Fruit fly (Drosophila melanogaster) whole organism, prepupa: ENCODE data around the gene CG3213.

Experiments used
- Blimp-1 ChIP-seq: fragments of 200-800 bp; sonication (Bioruptor generic); optimal IDR thresholded peaks from 3 replicates; lab custom pipeline; 2017; ENCODE audit warnings: missing biosample characterization, missing genetic modification characterization, mild to moderate bottlenecking, moderate library complexity, missing genetic modification reagents
- CG15336 ChIP-seq: fragments of 200-800 bp; sonication (Bioruptor generic); IDR thresholded peaks from 2 replicates; pipeline ENCODE4 v1.3.6; 2022; ENCODE audit warnings: missing biosample characterization, missing genetic modification characterization
- CG34406 ChIP-seq: fragments of 200-800 bp; sonication (Bioruptor generic); optimal IDR thresholded peaks from 3 replicates; lab custom pipeline; 2016; ENCODE audit warnings: missing biosample characterization, missing genetic modification characterization
- CG3919 ChIP-seq: fragments of 200-800 bp; sonication (Bioruptor generic); optimal IDR thresholded peaks from 3 replicates; lab custom pipeline; 2016; ENCODE audit warnings: missing biosample characterization, missing genetic modification characterization
- CG4318 ChIP-seq: fragments of 200-800 bp; sonication (Bioruptor generic); optimal IDR thresholded peaks from 3 replicates; lab custom pipeline; 2017; ENCODE audit warnings: missing biosample characterization, mild to moderate bottlenecking, missing genetic modification characterization
- CG6163 ChIP-seq: fragments of 200-800 bp; sonication (Bioruptor generic); IDR thresholded peaks from 3 replicates; pipeline ENCODE4 v1.3.6; 2022; ENCODE audit warnings: missing biosample characterization, missing genetic modification characterization
- CG6792 ChIP-seq: fragments of 200-800 bp; sonication (Bioruptor generic); optimal IDR thresholded peaks from 3 replicates; lab custom pipeline; 2016; ENCODE audit warnings: missing biosample characterization, missing genetic modification characterization
- CG6854 ChIP-seq: fragments of 200-800 bp; sonication (Bioruptor generic); optimal IDR thresholded peaks from 2 replicates; lab custom pipeline; 2017; ENCODE audit warnings: missing biosample characterization, mild to moderate bottlenecking, missing genetic modification characterization
- CG7368 ChIP-seq: fragments of 200-800 bp; sonication (Bioruptor generic); optimal IDR thresholded peaks from 3 replicates; lab custom pipeline; 2016; ENCODE audit warnings: missing biosample characterization, missing genetic modification characterization
- Eip78C ChIP-seq: fragments of 200-800 bp; sonication (Bioruptor generic); peaks from one replicate; lab custom pipeline; 2016; ENCODE audit warnings: missing biosample characterization, missing genetic modification characterization
- Ets21C ChIP-seq: fragments of 200-800 bp; sonication (Bioruptor generic); optimal IDR thresholded peaks from 3 replicates; lab custom pipeline; 2016; ENCODE audit warnings: missing biosample characterization, missing genetic modification characterization
- Ets96B ChIP-seq: fragments of 200-800 bp; optimal IDR thresholded peaks from 2 replicates; lab custom pipeline; 2019; ENCODE audit warnings: missing biosample characterization, mild to moderate bottlenecking, missing genetic modification characterization, moderate library complexity
- Gug ChIP-seq: fragments of 200-800 bp; sonication (Bioruptor generic); IDR thresholded peaks from 2 replicates; pipeline ENCODE4 v1.3.6; 2022; ENCODE audit warnings: missing biosample characterization, missing genetic modification characterization
- Hr39 ChIP-seq: fragments of 200-800 bp; sonication (Bioruptor generic); optimal IDR thresholded peaks from 2 replicates; lab custom pipeline; 2016; ENCODE audit warnings: missing biosample characterization, missing genetic modification characterization
- Hr4 ChIP-seq: fragments of 200-800 bp; sonication (Bioruptor generic); optimal IDR thresholded peaks from 3 replicates; lab custom pipeline; 2016; ENCODE audit warnings: missing biosample characterization, missing genetic modification characterization
- Met ChIP-seq: fragments of 200-800 bp; sonication (Bioruptor generic); optimal IDR thresholded peaks from 3 replicates; lab custom pipeline; 2016; ENCODE audit warnings: missing biosample characterization, missing genetic modification characterization
- OdsH ChIP-seq: fragments of 200-800 bp; sonication (Bioruptor generic); optimal IDR thresholded peaks from 3 replicates; lab custom pipeline; 2016; ENCODE audit warnings: missing biosample characterization, missing genetic modification characterization
- Smox ChIP-seq: fragments of 200-800 bp; sonication (Bioruptor generic); optimal IDR thresholded peaks from 3 replicates; lab custom pipeline; 2016; ENCODE audit warnings: missing biosample characterization, missing genetic modification characterization
- Sox102F ChIP-seq: fragments of 200-800 bp; sonication (Bioruptor generic); optimal IDR thresholded peaks from 2 replicates; lab custom pipeline; 2016; ENCODE audit warnings: missing biosample characterization, mild to moderate bottlenecking, missing genetic modification characterization
- Sox15 ChIP-seq: fragments of 200-800 bp; sonication (Bioruptor generic); optimal IDR thresholded peaks from 3 replicates; lab custom pipeline; 2016; ENCODE audit warnings: missing biosample characterization, missing genetic modification characterization
- dsx ChIP-seq: fragments of 200-800 bp; optimal IDR thresholded peaks from 3 replicates; lab custom pipeline; 2019; ENCODE audit warnings: missing biosample characterization, mild to moderate bottlenecking, missing genetic modification characterization, moderate library complexity; ENCODE audit not compliant: poor library complexity, severe bottlenecking
- eg ChIP-seq: fragments of 200-800 bp; sonication (Bioruptor generic); IDR thresholded peaks from 3 replicates; pipeline ENCODE4 v1.3.6; 2022; ENCODE audit warnings: missing biosample characterization, missing genetic modification characterization
- esn ChIP-seq: fragments of 200-800 bp; sonication (Bioruptor generic); optimal IDR thresholded peaks from 2 replicates; lab custom pipeline; 2016; ENCODE audit warnings: missing biosample characterization, mild to moderate bottlenecking, missing genetic modification characterization, moderate library complexity
- fkh ChIP-seq: fragments of 200-800 bp; sonication (Bioruptor generic); optimal IDR thresholded peaks from 3 replicates; lab custom pipeline; 2017; ENCODE audit warnings: missing biosample characterization, mild to moderate bottlenecking, missing genetic modification characterization, moderate library complexity
- lz ChIP-seq: fragments of 200-800 bp; sonication (Bioruptor generic); optimal IDR thresholded peaks from 3 replicates; lab custom pipeline; 2016; ENCODE audit warnings: missing biosample characterization, missing genetic modification characterization
- ss ChIP-seq, 2 experiments: fragments of 200-800 bp; sonication (Bioruptor generic); optimal IDR thresholded peaks; 2 replicates in 1 of 2; 3 replicates in 1 of 2; lab custom pipeline; 2017 to 2018; ENCODE audit warnings: mild to moderate bottlenecking in 2 of 2, missing biosample characterization in 2 of 2, missing genetic modification characterization in 2 of 2, moderate library complexity in 1 of 2
- svp ChIP-seq: fragments of 200-800 bp; sonication (Bioruptor generic); peaks from one replicate; lab custom pipeline; 2016; ENCODE audit warnings: missing biosample characterization, missing genetic modification characterization
- topi ChIP-seq: fragments of 200-800 bp; sonication (Bioruptor generic); optimal IDR thresholded peaks from 3 replicates; lab custom pipeline; 2016; ENCODE audit warnings: missing biosample characterization, missing genetic modification characterization

CG3213 gene

DNA sequence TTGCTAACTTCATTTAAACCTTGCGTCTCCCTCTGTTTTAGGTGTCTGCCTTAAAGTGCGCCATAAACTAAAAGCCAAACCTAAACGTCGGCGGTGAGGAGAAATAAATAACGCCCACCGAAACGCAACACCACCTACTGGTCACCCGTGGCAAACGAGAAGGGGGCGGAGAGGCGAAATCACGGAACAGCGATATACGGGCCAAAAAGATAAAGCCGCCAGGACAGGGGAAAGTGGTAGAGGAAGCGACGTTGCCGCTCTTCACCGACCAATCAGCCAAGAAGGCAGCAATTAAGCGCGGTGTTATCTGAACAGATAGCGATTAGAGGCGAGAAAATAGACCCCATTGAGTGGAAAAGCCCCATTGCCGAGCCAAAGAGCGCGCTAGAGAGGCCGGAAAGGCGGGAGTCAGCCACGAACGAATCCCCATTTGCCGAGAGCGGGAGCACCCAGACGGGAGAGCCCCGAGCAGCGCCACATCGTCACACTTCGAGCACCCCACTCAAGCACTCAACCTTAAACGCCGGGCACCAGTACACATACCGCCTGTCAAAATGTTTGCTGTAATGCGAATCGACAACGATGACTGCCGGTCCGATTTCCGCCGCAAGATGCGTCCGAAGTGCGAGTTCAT, 25.7 kb upstream of the CG3213 start:
- TF ChIP-seq svp (GFP tag; lab: Kevin White, UChicago): peak; percentile 75
- TF ChIP-seq CG6163 (GFP tag; lab: Robert Waterston, UW): 0 out of 3 replicates have a peak, but pooled peaks have one; percentile 42
- no peak for TF ChIP-seq CG15336 (GFP tag; lab: Robert Waterston, UW)
- TF ChIP-seq, all 60 proteins: peak for 2

- peak; percentile 33 for TF ChIP-seq lz (GFP tag; lab: Kevin White, UChicago)
- no peak for TF ChIP-seq ss (GFP tag; optimal IDR thresholded peaks at IDR 0.05; lab: Kevin White, UChicago)
- peak; percentile 19 for TF ChIP-seq topi (GFP tag; lab: Kevin White, UChicago)
- peak; percentile 11 for TF ChIP-seq CG6792 (GFP tag; lab: Kevin White, UChicago)
- peak; percentile 4 for TF ChIP-seq CG3919 (GFP tag; lab: Kevin White, UChicago)
- TF ChIP-seq OdsH: no peak
- TF ChIP-seq Hr4 (GFP tag; lab: Kevin White, UChicago): no peak
- peak; percentile 40 for TF ChIP-seq esn (GFP tag; lab: Kevin White, UChicago)
- TF ChIP-seq Eip78C (GFP tag; lab: Kevin White, UChicago): peak; percentile 49
- peak; percentile 76 for TF ChIP-seq svp (GFP tag; lab: Kevin White, UChicago)
- peak; percentile 32 for TF ChIP-seq Smox
- peak; percentile 34 for TF ChIP-seq Sox102F (GFP tag; lab: Kevin White, UChicago)
- TF ChIP-seq Met (GFP tag; lab: Kevin White, UChicago): peak; percentile 5
- TF ChIP-seq, all 60 proteins: peak for 10
Observed at dm6 chr2L:3543062-3543461, 23.6 kb upstream of the CG3213 start.

dm6 chr2L:3539996-3540395, 20.5 kb upstream of the CG3213 start:
- TF ChIP-seq CG6792 (GFP tag; lab: Kevin White, UChicago) (no peak), topi (GFP tag; lab: Kevin White, UChicago) (no peak), CG6163 (GFP tag; lab: Robert Waterston, UW) (0 out of 3 replicates have a peak, but pooled peaks have one; percentile 17), Hr4 (GFP tag; lab: Kevin White, UChicago) (no peak), fkh (peak; percentile 17), CG6854 (GFP tag; lab: Kevin White, UChicago) (no peak), Sox15 (GFP tag; lab: Kevin White, UChicago) (no peak), Hr39 (GFP tag; lab: Kevin White, UChicago) (no peak), CG7368 (GFP tag; lab: Kevin White, UChicago) (no peak)

DNA sequence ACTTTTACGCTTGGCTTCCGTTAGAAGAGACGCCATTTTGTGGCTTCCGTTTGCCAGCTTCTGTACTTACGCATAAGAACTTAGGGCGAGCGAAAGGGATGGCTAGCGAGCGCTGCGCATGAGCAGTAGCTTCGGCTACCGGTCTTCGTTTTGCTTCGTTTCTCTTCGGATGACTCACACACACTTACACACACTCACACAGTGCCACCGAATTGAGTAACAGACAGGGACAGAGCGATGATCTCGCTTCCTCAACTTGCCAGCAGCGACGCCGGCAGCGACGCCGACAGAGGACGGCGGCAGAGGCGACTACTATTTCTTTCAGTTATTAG, 19.9 kb upstream of the CG3213 start:
- no peak for TF ChIP-seq CG6792 (GFP tag; lab: Kevin White, UChicago)
- TF ChIP-seq eg (GFP tag; lab: Robert Waterston, UW): 0 out of 3 replicates have a peak, but pooled peaks have one; percentile 14
- no peak for TF ChIP-seq Hr39 (GFP tag; lab: Kevin White, UChicago)
- TF ChIP-seq fkh: peak; percentile 0
- TF ChIP-seq Gug (GFP tag; lab: Robert Waterston, UW): no peak
- TF ChIP-seq dsx: peak; percentile 4

dm6 chr2L:3538564-3539411, 19.3 kb upstream of the CG3213 start, which contains the start of gene drm:
TSS of gene drm (plus strand) at chr2L:3539247.
- TF ChIP-seq Hr4 (GFP tag; lab: Kevin White, UChicago) (no peak), eg (GFP tag; lab: Robert Waterston, UW) (peak; percentile 55; the same call in 2 of the 3 replicates), Met (GFP tag; lab: Kevin White, UChicago) (no peak), CG4318 (GFP tag; lab: Kevin White, UChicago) (no peak), Blimp-1 (no peak), topi (GFP tag; lab: Kevin White, UChicago) (no peak), Ets21C (GFP tag; lab: Kevin White, UChicago) (no peak), Ets96B (tag; lab: Kevin White, UChicago) (no peak), fkh (peak; percentile 65), Eip78C (GFP tag; lab: Kevin White, UChicago) (peak; percentile 27), CG34406 (no peak), CG6163 (GFP tag; lab: Robert Waterston, UW) (peak; percentile 21; the same call in 1 of the 3 replicates)
